Worm (Caenorhabditis elegans) whole organism, L3 larva: ENCODE data around the gene mgl-3.
A peak's percentile ranks its signal among the peaks of the same experiment; 100 is the strongest.

ENCODE experiments used
- R02D3.7 ChIP-seq: fragments of 150-350 bp; optimal IDR thresholded peaks from 2 replicates; lab custom pipeline; 2014; ENCODE audit warnings: missing biosample characterization, missing genetic modification characterization
- ZK546.5 ChIP-seq: sonication (generic microtip); optimal IDR thresholded peaks from 2 replicates; lab custom pipeline; 2017; ENCODE audit warnings: missing biosample characterization, missing genetic modification characterization
- aly-2 ChIP-seq: fragments of 150-350 bp; optimal IDR thresholded peaks from 2 replicates; lab custom pipeline; 2014; ENCODE audit warnings: missing biosample characterization, missing genetic modification characterization
- ceh-28 ChIP-seq: fragments of 150-350 bp; optimal IDR thresholded peaks from 2 replicates; lab custom pipeline; 2014; ENCODE audit warnings: missing biosample characterization, missing genetic modification reagents, missing genetic modification characterization
- ceh-82 ChIP-seq: fragments of 150-350 bp; optimal IDR thresholded peaks from 2 replicates; lab custom pipeline; 2014; ENCODE audit warnings: missing biosample characterization, missing genetic modification characterization
- daf-12 ChIP-seq: fragments of 150-350 bp; optimal IDR thresholded peaks from 2 replicates; lab custom pipeline; 2014; ENCODE audit warnings: missing biosample characterization, missing genetic modification reagents, missing genetic modification characterization
- egl-5 ChIP-seq: fragments of 150-350 bp; optimal IDR thresholded peaks from 2 replicates; lab custom pipeline; 2017; ENCODE audit warnings: missing biosample characterization, missing genetic modification reagents, missing genetic modification characterization, inconsistent platforms
- elt-1 ChIP-seq: fragments of 150-350 bp; optimal IDR thresholded peaks from 2 replicates; lab custom pipeline; 2014; ENCODE audit warnings: missing biosample characterization, missing genetic modification characterization
- elt-2 ChIP-seq: sonication (generic microtip); optimal IDR thresholded peaks from 2 replicates; lab custom pipeline; 2016; ENCODE audit warnings: missing genetic modification reagents, mild to moderate bottlenecking, missing genetic modification characterization, missing compliant biosample characterization
- elt-3 ChIP-seq, 3 experiments: fragments of 150-350 bp in 1 of 3; sonication (generic microtip) in 2 of 3; optimal IDR thresholded peaks; 2 replicates in 2 of 3; 4 replicates in 1 of 3; lab custom pipeline; 2014 to 2017; ENCODE audit warnings: missing biosample characterization in 3 of 3, missing genetic modification characterization in 3 of 3
- fkh-2 ChIP-seq: fragments of 150-350 bp; optimal IDR thresholded peaks from 2 replicates; lab custom pipeline; 2014; ENCODE audit warnings: missing biosample characterization, missing genetic modification reagents, missing genetic modification characterization
- fos-1 ChIP-seq: fragments of 150-350 bp; optimal IDR thresholded peaks from 2 replicates; lab custom pipeline; 2014; ENCODE audit warnings: missing biosample characterization, missing genetic modification characterization
- hmg-11 ChIP-seq: sonication (generic microtip); optimal IDR thresholded peaks from 2 replicates; lab custom pipeline; 2016; ENCODE audit warnings: missing genetic modification characterization, missing compliant biosample characterization
- jun-1 ChIP-seq: fragments of 150-350 bp; optimal IDR thresholded peaks from 2 replicates; lab custom pipeline; 2014; ENCODE audit warnings: missing biosample characterization, missing genetic modification reagents, missing genetic modification characterization
- lin-15B ChIP-seq: fragments of 150-350 bp; optimal IDR thresholded peaks from 2 replicates; lab custom pipeline; 2014; ENCODE audit warnings: missing biosample characterization, missing genetic modification characterization
- lin-39 ChIP-seq: fragments of 150-350 bp; optimal IDR thresholded peaks from 2 replicates; lab custom pipeline; 2018; ENCODE audit warnings: missing biosample characterization, missing genetic modification reagents, missing genetic modification characterization
- lsy-12 ChIP-seq: sonication (generic microtip); optimal IDR thresholded peaks from 2 replicates; lab custom pipeline; 2016; ENCODE audit warnings: mild to moderate bottlenecking, missing genetic modification characterization, missing compliant biosample characterization
- mdl-1 ChIP-seq: fragments of 150-350 bp; optimal IDR thresholded peaks from 2 replicates; lab custom pipeline; 2014; ENCODE audit warnings: missing biosample characterization, missing genetic modification characterization
- mml-1 ChIP-seq: fragments of 150-350 bp; sonication (generic microtip); optimal IDR thresholded peaks from 3 replicates; lab custom pipeline; 2014; ENCODE audit warnings: missing biosample characterization, missing genetic modification characterization
- nfya-1 ChIP-seq: sonication (generic microtip); optimal IDR thresholded peaks from 2 replicates; lab custom pipeline; 2017; ENCODE audit warnings: missing genetic modification characterization, mild to moderate bottlenecking, missing compliant biosample characterization, antibody characterized with exemption, moderate library complexity; ENCODE audit not compliant: insufficient read depth
- nhr-11 ChIP-seq: fragments of 150-350 bp; optimal IDR thresholded peaks from 2 replicates; lab custom pipeline; 2014; ENCODE audit warnings: missing biosample characterization, missing genetic modification characterization
- nhr-12 ChIP-seq: fragments of 150-350 bp; optimal IDR thresholded peaks from 2 replicates; lab custom pipeline; 2014; ENCODE audit warnings: missing biosample characterization, missing genetic modification characterization
- nhr-23 ChIP-seq: fragments of 150-350 bp; optimal IDR thresholded peaks from 2 replicates; lab custom pipeline; 2014; ENCODE audit warnings: missing biosample characterization, missing genetic modification reagents, missing genetic modification characterization
- nhr-25 ChIP-seq: sonication (generic microtip); optimal IDR thresholded peaks from 2 replicates; lab custom pipeline; 2017; ENCODE audit warnings: missing biosample characterization, missing genetic modification characterization
- nhr-43 ChIP-seq: sonication (generic microtip); optimal IDR thresholded peaks from 2 replicates; lab custom pipeline; 2016; ENCODE audit warnings: mild to moderate bottlenecking, missing genetic modification characterization, missing compliant biosample characterization; ENCODE audit not compliant: poor library complexity, severe bottlenecking
- nhr-67 ChIP-seq: fragments of 150-350 bp; optimal IDR thresholded peaks from 2 replicates; lab custom pipeline; 2014; ENCODE audit warnings: missing biosample characterization, missing genetic modification characterization
- pha-4 ChIP-seq: fragments of 150-350 bp; optimal IDR thresholded peaks from 2 replicates; lab custom pipeline; 2014; ENCODE audit warnings: missing biosample characterization, missing genetic modification reagents, missing genetic modification characterization
- pqm-1 ChIP-seq: fragments of 150-350 bp; optimal IDR thresholded peaks from 2 replicates; lab custom pipeline; 2017; ENCODE audit warnings: missing biosample characterization, missing genetic modification characterization, inconsistent platforms
- skn-1 ChIP-seq: fragments of 150-350 bp; optimal IDR thresholded peaks from 2 replicates; lab custom pipeline; 2014; ENCODE audit warnings: missing biosample characterization, missing genetic modification characterization
- snpc-4 ChIP-seq: fragments of 150-350 bp; optimal IDR thresholded peaks from 2 replicates; lab custom pipeline; 2014; ENCODE audit warnings: missing biosample characterization, missing genetic modification characterization
- tbx-2 ChIP-seq: sonication (generic microtip); optimal IDR thresholded peaks from 2 replicates; lab custom pipeline; 2016; ENCODE audit warnings: mild to moderate bottlenecking, missing genetic modification characterization, missing compliant biosample characterization
- unc-39 ChIP-seq: sonication (generic microtip); optimal IDR thresholded peaks from 4 replicates; lab custom pipeline; 2017; ENCODE audit warnings: missing biosample characterization, missing genetic modification characterization
- unc-62 ChIP-seq: fragments of 150-350 bp; sonication (generic microtip); optimal IDR thresholded peaks from 4 replicates; lab custom pipeline; 2014; ENCODE audit warnings: missing biosample characterization, missing genetic modification reagents, missing genetic modification characterization
- zag-1 ChIP-seq: fragments of 150-350 bp; optimal IDR thresholded peaks from 2 replicates; lab custom pipeline; 2014; ENCODE audit warnings: missing biosample characterization, missing genetic modification characterization
- ztf-11 ChIP-seq: fragments of 150-350 bp; optimal IDR thresholded peaks from 2 replicates; lab custom pipeline; 2014; ENCODE audit warnings: missing biosample characterization, missing genetic modification characterization
- ztf-4 ChIP-seq: fragments of 150-350 bp; optimal IDR thresholded peaks from 2 replicates; lab custom pipeline; 2014; ENCODE audit warnings: missing biosample characterization, missing genetic modification characterization

The mgl-3 gene

DNA sequence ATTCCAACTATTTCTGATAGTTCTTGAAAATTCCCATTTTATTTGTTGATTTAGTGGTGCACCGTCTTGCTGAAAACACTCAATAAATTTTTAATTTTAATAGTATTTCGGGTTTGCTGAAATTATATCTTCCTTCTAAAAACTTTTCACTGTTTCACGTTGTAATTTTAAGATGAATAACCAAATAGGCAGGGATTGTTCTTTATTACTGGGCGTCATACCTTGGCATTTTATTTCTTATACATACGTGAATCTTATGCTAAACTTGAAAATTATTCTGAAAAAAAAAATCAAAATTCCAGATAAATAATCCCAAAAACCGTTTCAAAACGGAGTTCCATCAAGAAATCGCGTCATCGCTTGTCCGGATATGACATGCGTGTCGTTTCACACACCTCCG is at the start of gene mgl-3:
TSS of gene mgl-3 (plus strand) at position 301 of the 400 bp plus-strand sequence.
- TF ChIP-seq elt-3 (tag; optimal IDR thresholded peaks at IDR 0.05; lab: Kevin White, UChicago), result no peak
- no peak for TF ChIP-seq nhr-12
- TF ChIP-seq mdl-1 (tag; lab: Kevin White, UChicago), result no peak
- no peak for TF ChIP-seq lin-39 (tag; lab: Kevin White, UChicago)
- TF ChIP-seq ztf-4 (tag; lab: Kevin White, UChicago), result no peak
- TF ChIP-seq ceh-28 (tag; lab: Kevin White, UChicago), result no peak
- no peak for TF ChIP-seq unc-62 (GFP tag; lab: Kevin White, UChicago)

DNA sequence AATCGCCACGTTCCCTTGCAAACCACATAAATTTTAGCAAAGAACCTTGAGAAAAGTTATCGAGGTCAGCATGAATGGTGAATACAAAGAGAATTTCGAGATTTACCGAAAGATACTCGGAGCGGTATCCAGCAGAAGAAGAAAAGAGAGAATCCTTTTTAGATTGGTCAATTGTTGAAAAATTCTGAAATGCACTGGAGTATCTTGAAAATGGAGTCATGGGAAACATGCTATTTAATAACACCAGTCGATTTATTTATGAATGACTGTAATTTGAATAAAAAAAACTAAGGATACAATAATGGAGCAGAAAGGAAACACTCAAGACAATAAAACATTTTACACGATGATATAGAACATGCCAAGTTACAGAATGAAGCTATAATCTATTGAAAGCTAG is 48.9 kb upstream of the mgl-3 start:
- TF ChIP-seq nhr-25 (peak; percentile 24), fkh-2 (tag; lab: Kevin White, UChicago) (no peak)

DNA sequence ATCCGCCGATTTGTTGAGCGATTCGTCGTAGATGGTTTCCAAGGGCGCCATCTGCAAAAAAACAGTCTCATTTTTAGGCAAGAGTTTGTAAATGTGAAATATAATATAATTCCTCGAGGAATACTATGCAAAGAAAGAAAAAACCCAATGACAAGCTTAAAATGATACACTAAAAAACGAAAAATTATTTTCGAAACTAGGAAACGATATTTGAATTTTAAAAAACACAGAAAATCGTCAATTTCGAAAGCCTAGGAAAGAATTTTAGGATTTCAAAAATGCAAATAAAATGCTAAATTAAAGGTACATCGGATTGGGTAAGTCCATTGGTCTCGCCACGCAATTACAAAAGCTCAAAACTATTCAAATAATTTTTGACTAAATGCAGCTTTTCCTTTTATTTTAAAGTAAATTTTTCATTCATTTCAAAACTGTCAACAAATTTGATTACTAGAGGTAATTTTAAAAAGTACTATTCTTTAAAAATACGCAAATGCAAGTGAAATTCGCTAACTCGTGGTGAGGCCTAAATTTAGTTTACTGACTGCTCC is 47.2 kb upstream of the mgl-3 start, which contains the start of the genes htp-1 and ZK616.5:
TSS of gene htp-1 (minus strand) at position 51 of the 551 bp plus-strand sequence.
TSS of gene ZK616.5 (plus strand) at position 423 of the 551 bp plus-strand sequence.
- TF ChIP-seq nhr-67 (tag; lab: Kevin White, UChicago), result no peak
- no peak for TF ChIP-seq skn-1 (tag; lab: Kevin White, UChicago)
- TF ChIP-seq lin-39 (tag; lab: Kevin White, UChicago), result no peak
- TF ChIP-seq lin-15B (tag; lab: Kevin White, UChicago), result no peak
- TF ChIP-seq daf-12 (tag; lab: Kevin White, UChicago), result no peak
- TF ChIP-seq elt-2 (tag; lab: Kevin White, UChicago), result no peak
- no peak for TF ChIP-seq unc-39
- TF ChIP-seq elt-1 (tag; lab: Kevin White, UChicago), result no peak
- TF ChIP-seq R02D3.7 (tag; lab: Kevin White, UChicago), result no peak
- no peak for TF ChIP-seq elt-3 (tag; optimal IDR thresholded peaks at IDR 0.05; lab: Kevin White, UChicago)

DNA sequence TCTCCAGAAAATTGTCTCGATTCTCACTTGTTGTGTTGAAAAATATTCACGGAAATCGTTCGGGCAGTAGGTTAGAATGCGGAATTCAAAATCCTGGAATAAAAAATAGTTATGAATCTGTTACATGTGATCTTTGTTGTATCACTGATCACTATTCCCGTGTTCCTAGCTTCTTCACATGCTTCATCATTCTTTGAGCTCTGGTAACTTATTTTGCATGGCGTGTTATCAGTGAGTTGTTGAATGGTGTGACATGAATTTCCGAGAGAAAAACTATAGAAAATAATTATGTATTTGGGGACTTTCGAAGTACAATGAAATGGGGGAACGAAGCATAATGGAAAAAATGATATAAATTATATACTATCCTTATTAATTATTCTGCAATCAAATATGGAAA is 45.2 kb upstream of the mgl-3 start:
- TF ChIP-seq pqm-1 (tag; lab: Kevin White, UChicago) (peak; percentile 61), elt-2 (tag; lab: Kevin White, UChicago) (peak; percentile 68), ceh-82 (tag; lab: Kevin White, UChicago) (no peak), egl-5 (tag; lab: Kevin White, UChicago) (no peak), pha-4 (tag; lab: Kevin White, UChicago) (peak; percentile 51)

DNA sequence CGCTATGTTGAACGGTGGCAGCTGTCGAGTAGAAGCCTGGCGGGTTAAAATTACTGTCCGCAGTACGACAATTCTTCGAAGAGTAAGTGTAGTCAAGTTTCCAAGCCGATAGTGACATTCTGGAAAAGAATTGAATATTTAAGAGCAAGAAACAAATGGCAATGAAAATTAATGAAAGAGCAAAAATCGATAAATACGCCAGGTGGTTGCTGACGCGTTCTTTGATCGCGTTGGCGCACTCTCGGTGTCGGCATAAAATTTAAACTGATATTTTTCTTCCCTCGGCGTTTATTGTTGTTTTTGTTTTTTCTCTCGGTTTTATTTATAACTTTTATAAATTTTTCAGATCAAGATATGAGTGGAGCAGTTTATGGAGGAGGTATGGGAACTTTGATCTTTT is 44.1 kb upstream of the mgl-3 start, which contains the start of the genes perm-3 and swsn-6:
TSS of gene perm-3 (minus strand) at position 118 of the 400 bp plus-strand sequence.
TSS of gene swsn-6 (plus strand) at position 347 of the 400 bp plus-strand sequence.
- TF ChIP-seq aly-2 (tag; lab: Kevin White, UChicago), result no peak
- TF ChIP-seq nfya-1 (tag; lab: Kevin White, UChicago), result peak; percentile 80
- TF ChIP-seq R02D3.7 (tag; lab: Kevin White, UChicago), result peak; percentile 63
- TF ChIP-seq nhr-25, result peak; percentile 73
- TF ChIP-seq pqm-1 (tag; lab: Kevin White, UChicago), result no peak
- peak; percentile 85 for TF ChIP-seq lin-15B (tag; lab: Kevin White, UChicago)
- TF ChIP-seq lin-39 (tag; lab: Kevin White, UChicago), result peak; percentile 40
- no peak for TF ChIP-seq nhr-67 (tag; lab: Kevin White, UChicago)
- no peak for TF ChIP-seq ztf-11
- peak; percentile 49 for TF ChIP-seq lsy-12
- TF ChIP-seq nhr-43, result peak; percentile 8
- peak; percentile 7 for TF ChIP-seq elt-1 (tag; lab: Kevin White, UChicago)
- peak; percentile 37 for TF ChIP-seq elt-2 (tag; lab: Kevin White, UChicago)
- no peak for TF ChIP-seq mml-1 (tag; lab: Kevin White, UChicago)
- peak; percentile 92 for TF ChIP-seq ceh-28 (tag; lab: Kevin White, UChicago)
- peak; percentile 45 for TF ChIP-seq egl-5 (tag; lab: Kevin White, UChicago)
- TF ChIP-seq ZK546.5 (tag; lab: Kevin White, UChicago), result peak; percentile 37
- TF ChIP-seq elt-3 (tag; optimal IDR thresholded peaks at IDR 0.05; lab: Kevin White, UChicago), result no peak
- TF ChIP-seq nhr-11 (tag; lab: Kevin White, UChicago), result no peak
- no peak for TF ChIP-seq fos-1 (tag; lab: Kevin White, UChicago)
- no peak for TF ChIP-seq zag-1 (tag; lab: Kevin White, UChicago)
- TF ChIP-seq pha-4 (tag; lab: Kevin White, UChicago), result peak; percentile 89
- TF ChIP-seq nhr-12, result no peak
- no peak for TF ChIP-seq ceh-82 (tag; lab: Kevin White, UChicago)
- peak; percentile 53 for TF ChIP-seq jun-1 (tag; lab: Kevin White, UChicago)
- peak; percentile 62 for TF ChIP-seq tbx-2 (tag; lab: Kevin White, UChicago)
- peak; percentile 83 for TF ChIP-seq nhr-23
- peak; percentile 90 for TF ChIP-seq snpc-4 (tag; lab: Kevin White, UChicago)
- TF ChIP-seq hmg-11 (tag; lab: Kevin White, UChicago), result peak; percentile 61
- TF ChIP-seq, all 47 proteins: peak for 18
